Worm (Caenorhabditis elegans): Measurements from ENCODE around the gene let-754.

- no peak for TF ChIP-seq nhr-90 (tag; optimal IDR thresholded peaks at IDR 0.05; ENCODE audit: poor library complexity)
- TF ChIP-seq alr-1 (tag; optimal IDR thresholded peaks at IDR 0.05; ENCODE audit: borderline replicate concordance) = no peak
- TF ChIP-seq mdl-1 (tag; optimal IDR thresholded peaks at IDR 0.05) = no peak
- TF ChIP-seq skn-1 (tag; optimal IDR thresholded peaks at IDR 0.05) = no peak
- no peak for TF ChIP-seq nhr-12 (tag; optimal IDR thresholded peaks at IDR 0.05)
- TF ChIP-seq efl-1 (optimal IDR thresholded peaks at IDR 0.05) = no peak
- no peak for TF ChIP-seq efl-1 (GFP tag; optimal IDR thresholded peaks at IDR 0.05 in 1 of 2)
- TF ChIP-seq pqm-1 (tag; optimal IDR thresholded peaks at IDR 0.05) = no peak
- TF ChIP-seq fkh-10 (GFP tag; optimal IDR thresholded peaks at IDR 0.05) = no peak
- no peak for TF ChIP-seq lsy-2 (tag; optimal IDR thresholded peaks at IDR 0.05)
Observed at ce11 chrIII:7997447-7998046, 44.4 kb upstream of the let-754 start.
